Worm (Caenorhabditis elegans): ENCODE data around the gene tsen-2.

Gene tsen-2

ce11 chrIII:11898169-11898568, at the start of gene tsen-2:
tsen-2 (minus strand) TSS chrIII:11898269.
- no peak for TF ChIP-seq ceh-100 (GFP tag; IDR thresholded peaks at IDR 0.05)
- no peak for TF ChIP-seq zim-3 (tag; optimal IDR thresholded peaks at IDR 0.05)
- no peak for TF ChIP-seq lag-1 (GFP tag; IDR thresholded peaks at IDR 0.05)
- TF ChIP-seq pbrm-1 (GFP tag; IDR thresholded peaks at IDR 0.05), result no peak
- TF ChIP-seq bed-2 (GFP tag; IDR thresholded peaks at IDR 0.05), result no peak
- TF ChIP-seq unc-62 (GFP tag; optimal IDR thresholded peaks at IDR 0.05), result no peak
- TF ChIP-seq hlh-12 (tag; optimal IDR thresholded peaks at IDR 0.05), result no peak
- TF ChIP-seq sea-2 (GFP tag; IDR thresholded peaks at IDR 0.05), result no peak
- TF ChIP-seq nfyb-1 (GFP tag; IDR thresholded peaks at IDR 0.05), result no peak
- TF ChIP-seq ztf-22 (GFP tag; optimal IDR thresholded peaks at IDR 0.05), result no peak
- no peak for TF ChIP-seq dpff-1 (tag; optimal IDR thresholded peaks at IDR 0.05)
- no peak for TF ChIP-seq T26A5.8 (tag; optimal IDR thresholded peaks at IDR 0.05)

ce11 chrIII:11947527-11947926, 49.5 kb upstream of the tsen-2 start:
- TF ChIP-seq K12H6.12 (tag; optimal IDR thresholded peaks at IDR 0.05), result no peak
- no peak for TF ChIP-seq Y95B8A.8 (GFP tag; IDR thresholded peaks at IDR 0.05)
- 0 out of 2 replicates have a peak, but pooled peaks have one; percentile 22 for TF ChIP-seq zfh-2 (GFP tag; conservative IDR thresholded peaks at IDR 0.05)
- TF ChIP-seq nhr-80 (tag; optimal IDR thresholded peaks at IDR 0.05), result peak; percentile 86
- TF ChIP-seq Y53G8AR.9 (GFP tag; conservative IDR thresholded peaks at IDR 0.05), result no peak
- TF ChIP-seq zim-3 (tag; optimal IDR thresholded peaks at IDR 0.05), result no peak
- peak; percentile 50 for TF ChIP-seq attf-5 (GFP tag; optimal IDR thresholded peaks at IDR 0.05)
- TF ChIP-seq lsl-1 (GFP tag; optimal IDR thresholded peaks at IDR 0.05), result no peak
- no peak for TF ChIP-seq cebp-1 (GFP tag; IDR thresholded peaks at IDR 0.05)
- TF ChIP-seq cebp-1 (tag; optimal IDR thresholded peaks at IDR 0.05), result peak; percentile 24
- peak; percentile 53; the same call in 1 of the 2 replicates for TF ChIP-seq dox-1 (GFP tag; IDR thresholded peaks at IDR 0.05)

ce11 chrIII:11946973-11947372, 48.9 kb upstream of the tsen-2 start, which contains the start of gene Y56A3A.7:
Y56A3A.7 (minus strand) TSS chrIII:11947019.
- no peak for TF ChIP-seq hmg-1.2 (GFP tag; IDR thresholded peaks at IDR 0.05)
- TF ChIP-seq gei-17 (GFP tag; optimal IDR thresholded peaks at IDR 0.05), result no peak
- no peak for TF ChIP-seq lin-35 (GFP tag; optimal IDR thresholded peaks at IDR 0.05)
- no peak for TF ChIP-seq hmg-20 (GFP tag; IDR thresholded peaks at IDR 0.05)
- TF ChIP-seq ceh-27 (GFP tag; optimal IDR thresholded peaks at IDR 0.05), result no peak

ce11 chrIII:11946062-11946749, 48.1 kb upstream of the tsen-2 start:
- TF ChIP-seq madf-8 (GFP tag; conservative IDR thresholded peaks at IDR 0.05), result peak; percentile 37
- peak in 1 of 2 experiments; percentile 71 for TF ChIP-seq rec-8 (tag; optimal IDR thresholded peaks at IDR 0.05)
- no peak for TF ChIP-seq snpc-1.3 (tag; optimal IDR thresholded peaks at IDR 0.05; ENCODE audit: insufficient read depth)
- no peak for TF ChIP-seq F23B12.7 (tag; optimal IDR thresholded peaks at IDR 0.05; ENCODE audit: insufficient read depth)
- no peak for TF ChIP-seq ceh-58 (GFP tag; IDR thresholded peaks at IDR 0.05)
- TF ChIP-seq nhr-120 (GFP tag; IDR thresholded peaks at IDR 0.05), result no peak
- peak; percentile 0 for TF ChIP-seq ztf-18 (tag; optimal IDR thresholded peaks at IDR 0.05)
- peak; percentile 47 for TF ChIP-seq hrde-1 (tag; optimal IDR thresholded peaks at IDR 0.05; ENCODE audit: borderline replicate concordance)
- TF ChIP-seq lin-26 (GFP tag; IDR thresholded peaks at IDR 0.05), result no peak
- no peak for TF ChIP-seq attf-3 (GFP tag; conservative IDR thresholded peaks at IDR 0.05)
- TF ChIP-seq dox-1 (GFP tag; IDR thresholded peaks at IDR 0.05), result peak; percentile 67; the same call in 1 of the 2 replicates
- no peak for TF ChIP-seq mes-4 (tag; optimal IDR thresholded peaks at IDR 0.05)
- TF ChIP-seq tlf-1 (GFP tag; optimal IDR thresholded peaks at IDR 0.05), result no peak
- no peak for TF ChIP-seq die-1 (tag; optimal IDR thresholded peaks at IDR 0.05)
- TF ChIP-seq Y67H2A.10 (GFP tag; conservative IDR thresholded peaks at IDR 0.05), result no peak
- TF ChIP-seq mxl-1 (tag; optimal IDR thresholded peaks at IDR 0.05), result no peak
- TF ChIP-seq lsy-27 (tag; optimal IDR thresholded peaks at IDR 0.05; ENCODE audit: borderline replicate concordance, insufficient read depth), result no peak
- TF ChIP-seq nhr-27 (tag; optimal IDR thresholded peaks at IDR 0.05), result peak; percentile 74

All from whole organism, young adult.